Worm (Caenorhabditis elegans) whole organism, young adult: ENCODE data around the gene eif-3.D.

ENCODE experiments used
- F33H1.4 ChIP-seq: fragments of 200-800 bp; sonication (Bioruptor generic); IDR thresholded peaks from 2 replicates; pipeline ENCODE4 v1.3.6; 2022; ENCODE audit warnings: missing genetic modification reagents, missing genetic modification characterization, missing compliant biosample characterization
- ama-1 ChIP-seq, 3 experiments: fragments of 150-350 bp in 1 of 3; sonication (generic microtip) in 2 of 3; optimal IDR thresholded peaks; 2 replicates each; lab custom pipeline; 2014 to 2018; ENCODE audit warnings: missing biosample characterization in 2 of 3, missing genetic modification characterization in 2 of 3, missing genetic modification reagents in 2 of 3
- ceh-40 ChIP-seq: fragments of 200-800 bp; sonication (Bioruptor generic); IDR thresholded peaks from 2 replicates; pipeline ENCODE4 v1.3.6; 2022; ENCODE audit warnings: missing genetic modification characterization, missing compliant biosample characterization
- ceh-58 ChIP-seq: fragments of 200-800 bp; sonication (Bioruptor generic); IDR thresholded peaks from 2 replicates; pipeline ENCODE4 v1.3.6; 2022; ENCODE audit warnings: missing genetic modification characterization, missing compliant biosample characterization
- madf-3 ChIP-seq: fragments of 200-800 bp; sonication (Bioruptor generic); IDR thresholded peaks from 2 replicates; pipeline ENCODE4 v1.3.6; 2022; ENCODE audit warnings: missing genetic modification reagents, missing genetic modification characterization, missing compliant biosample characterization
- snpc-1.3 ChIP-seq: sonication (generic microtip); optimal IDR thresholded peaks from 2 replicates; lab custom pipeline; 2017; ENCODE audit warnings: missing genetic modification characterization, mild to moderate bottlenecking, missing compliant biosample characterization, antibody characterized with exemption, moderate library complexity, missing genotype, missing genetic modification reagents; ENCODE audit not compliant: insufficient read depth
- somi-1 ChIP-seq: fragments of 200-800 bp; sonication (Bioruptor generic); optimal IDR thresholded peaks from 2 replicates; lab custom pipeline; 2018; ENCODE audit warnings: mild to moderate bottlenecking, missing genetic modification characterization, missing compliant biosample characterization
- unc-62 ChIP-seq: fragments of 150-350 bp; optimal IDR thresholded peaks from 2 replicates; lab custom pipeline; 2014; ENCODE audit warnings: missing biosample characterization, missing genetic modification reagents, missing genetic modification characterization
- ztf-28 ChIP-seq: fragments of 200-800 bp; sonication (Bioruptor generic); IDR thresholded peaks from 2 replicates; pipeline ENCODE4 v1.3.6; 2022; ENCODE audit warnings: missing genetic modification reagents, missing genetic modification characterization, missing compliant biosample characterization
- ztf-6 ChIP-seq: fragments of 200-800 bp; sonication (Bioruptor generic); IDR thresholded peaks from 2 replicates; pipeline ENCODE4 v1.3.6; 2022; ENCODE audit warnings: missing genetic modification reagents, missing genetic modification characterization, missing compliant biosample characterization

DNA sequence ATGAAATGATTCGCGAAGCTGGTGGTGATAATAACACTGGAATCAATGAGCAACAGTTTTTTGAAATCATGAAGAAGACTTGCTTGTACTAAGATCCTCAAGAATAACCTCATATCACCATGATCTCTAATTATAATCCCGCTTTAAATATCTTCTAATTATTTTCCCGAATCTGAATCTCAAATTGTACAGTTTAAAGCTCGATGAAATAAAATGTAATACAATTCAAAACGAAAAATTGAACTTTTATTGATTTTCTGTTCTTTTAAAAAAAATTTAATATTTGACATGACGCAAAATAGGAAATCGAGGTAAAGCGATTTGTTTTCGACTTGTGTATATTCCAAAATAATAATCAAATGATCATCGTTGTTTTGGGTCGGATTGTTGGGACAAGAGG is 3.5 kb upstream of the eif-3.D start:
- TF ChIP-seq madf-3 (peak; percentile 81; the same call in 1 of the 2 replicates), ama-1 (optimal IDR thresholded peaks at IDR 0.05; lab: Kevin White, UChicago) (no peak), ama-1 (GFP tag; optimal IDR thresholded peaks at IDR 0.05; lab: Kevin White, UChicago) (peak in 1 of 2 experiments; percentile 90), snpc-1.3 (tag; lab: Kevin White, UChicago) (no peak), ztf-28 (GFP tag; lab: Robert Waterston, UW) (no peak), unc-62 (no peak), somi-1 (GFP tag; lab: Kevin White, UChicago) (peak; percentile 38), F33H1.4 (GFP tag; lab: Robert Waterston, UW) (no peak), ceh-40 (GFP tag; lab: Robert Waterston, UW) (no peak), ceh-58 (GFP tag; lab: Robert Waterston, UW) (no peak), ztf-6 (GFP tag; lab: Robert Waterston, UW) (no peak)
